Worm (Caenorhabditis elegans): ENCODE data around the gene srz-47.
A peak's percentile ranks its signal among the peaks of the same experiment; 100 is the strongest.

Gene srz-47

ce11 chrV:17192238-17192637, at the start of gene srz-47:
TSS of gene srz-47 (minus strand) at chrV:17192338.
- TF ChIP-seq peb-1 (tag; optimal IDR thresholded peaks at IDR 0.05) (no peak), nhr-23 (tag; optimal IDR thresholded peaks at IDR 0.05) (no peak), ztf-4 (tag; optimal IDR thresholded peaks at IDR 0.05) (no peak), nhr-10 (tag; optimal IDR thresholded peaks at IDR 0.05) (no peak), sem-4 (tag; optimal IDR thresholded peaks at IDR 0.05) (no peak), skn-1 (tag; optimal IDR thresholded peaks at IDR 0.05) (no peak), ztf-11 (tag; optimal IDR thresholded peaks at IDR 0.05) (no peak), snpc-4 (tag; optimal IDR thresholded peaks at IDR 0.05) (no peak), ama-1 (optimal IDR thresholded peaks at IDR 0.05) (no peak), unc-39 (tag; optimal IDR thresholded peaks at IDR 0.05) (no peak), crh-2 (tag; optimal IDR thresholded peaks at IDR 0.05) (no peak), lin-11 (tag; optimal IDR thresholded peaks at IDR 0.05) (no peak), alr-1 (tag; optimal IDR thresholded peaks at IDR 0.05) (no peak), blmp-1 (tag; optimal IDR thresholded peaks at IDR 0.05; ENCODE audit: insufficient read depth) (no peak), nhr-6 (tag; optimal IDR thresholded peaks at IDR 0.05) (no peak), nhr-237 (tag; optimal IDR thresholded peaks at IDR 0.05) (no peak), nhr-21 (tag; optimal IDR thresholded peaks at IDR 0.05) (no peak)

ce11 chrV:17241278-17241661, 49.1 kb upstream of the srz-47 start:
- TF ChIP-seq R02D3.7 (tag; optimal IDR thresholded peaks at IDR 0.05), result no peak
- no peak for TF ChIP-seq nhr-11 (tag; optimal IDR thresholded peaks at IDR 0.05)
- TF ChIP-seq fos-1 (tag; optimal IDR thresholded peaks at IDR 0.05), result peak; percentile 83
- no peak for TF ChIP-seq peb-1 (tag; optimal IDR thresholded peaks at IDR 0.05)
- TF ChIP-seq Y55F3AM.14 (GFP tag; optimal IDR thresholded peaks at IDR 0.05), result no peak
- no peak for TF ChIP-seq ztf-1 (GFP tag; conservative IDR thresholded peaks at IDR 0.05)
- TF ChIP-seq gmeb-1 (tag; optimal IDR thresholded peaks at IDR 0.05), result peak; percentile 25
- TF ChIP-seq ama-1 (optimal IDR thresholded peaks at IDR 0.05), result no peak
- no peak for TF ChIP-seq nhr-129 (tag; optimal IDR thresholded peaks at IDR 0.05)
- TF ChIP-seq lin-11 (tag; optimal IDR thresholded peaks at IDR 0.05), result no peak
- no peak for TF ChIP-seq ztf-11 (tag; optimal IDR thresholded peaks at IDR 0.05)
- TF ChIP-seq C34F6.9 (tag; optimal IDR thresholded peaks at IDR 0.05), result no peak
- peak; percentile 24 for TF ChIP-seq sma-9 (GFP tag; optimal IDR thresholded peaks at IDR 0.05)
- no peak for TF ChIP-seq sma-9 (tag; optimal IDR thresholded peaks at IDR 0.05)

ce11 chrV:17240579-17241277, 48.6 kb upstream of the srz-47 start:
- TF ChIP-seq mdl-1 (tag; optimal IDR thresholded peaks at IDR 0.05), result no peak
- no peak for TF ChIP-seq elt-3 (tag; optimal IDR thresholded peaks at IDR 0.05)
- TF ChIP-seq fos-1 (tag; optimal IDR thresholded peaks at IDR 0.05), result peak; percentile 73
- TF ChIP-seq ama-1 (optimal IDR thresholded peaks at IDR 0.05), result no peak
- no peak for TF ChIP-seq nhr-129 (tag; optimal IDR thresholded peaks at IDR 0.05)
- TF ChIP-seq dmd-4 (tag; optimal IDR thresholded peaks at IDR 0.05), result no peak

ce11 chrV:17238799-17239198, 46.7 kb upstream of the srz-47 start, which contains the start of gene T19C9.8:
TSS of gene T19C9.8 (plus strand) at chrV:17239097.
- TF ChIP-seq snpc-4 (tag; optimal IDR thresholded peaks at IDR 0.05), result no peak
- no peak for TF ChIP-seq unc-62 (GFP tag; optimal IDR thresholded peaks at IDR 0.05)
- TF ChIP-seq R02D3.7 (tag; optimal IDR thresholded peaks at IDR 0.05), result no peak
- TF ChIP-seq crh-2 (tag; optimal IDR thresholded peaks at IDR 0.05), result no peak
- TF ChIP-seq ztf-11 (tag; optimal IDR thresholded peaks at IDR 0.05), result no peak
- TF ChIP-seq sma-9 (GFP tag; optimal IDR thresholded peaks at IDR 0.05), result peak; percentile 10
- TF ChIP-seq sma-9 (tag; optimal IDR thresholded peaks at IDR 0.05), result no peak
- TF ChIP-seq Y55F3AM.14 (GFP tag; optimal IDR thresholded peaks at IDR 0.05), result no peak
- peak; percentile 95 for TF ChIP-seq fos-1 (tag; optimal IDR thresholded peaks at IDR 0.05)

- TF ChIP-seq sma-3 (GFP tag; optimal IDR thresholded peaks at IDR 0.05) (no peak), ztf-4 (tag; optimal IDR thresholded peaks at IDR 0.05) (no peak)
Observed at ce11 chrV:17236345-17236744, 44.2 kb upstream of the srz-47 start, which contains the start of gene T19C9.10. TSS of gene T19C9.10 (plus strand) at chrV:17236592.

- TF ChIP-seq zag-1 (tag; optimal IDR thresholded peaks at IDR 0.05) (no peak), fos-1 (tag; optimal IDR thresholded peaks at IDR 0.05) (no peak), nhr-12 (tag; optimal IDR thresholded peaks at IDR 0.05) (no peak)
Observed at ce11 chrV:17232403-17232802, 40.3 kb upstream of the srz-47 start.

All from whole organism, L2 larva.